Fruit fly (Drosophila melanogaster) whole organism, embryonic: ENCODE results near the gene CG34300.

Experiments
- Adf1 ChIP-seq: fragments of 200-800 bp; sonication (Bioruptor generic); IDR thresholded peaks from 2 replicates; pipeline ENCODE4 v1.3.6; 2022; ENCODE audit warnings: missing biosample characterization, missing genetic modification characterization
- Antp ChIP-seq: fragments of 200-800 bp; sonication (Bioruptor generic); optimal IDR thresholded peaks from 3 replicates; lab custom pipeline; 2016; ENCODE audit warnings: missing biosample characterization, missing genetic modification characterization
- CG10209 ChIP-seq: fragments of 200-800 bp; sonication (Bioruptor generic); optimal IDR thresholded peaks from 3 replicates; lab custom pipeline; 2017; ENCODE audit warnings: missing biosample characterization, mild to moderate bottlenecking, missing genetic modification characterization, missing genetic modification reagents
- CG10979 ChIP-seq: fragments of 200-800 bp; sonication (Bioruptor generic); optimal IDR thresholded peaks from 2 replicates; lab custom pipeline; 2018; ENCODE audit warnings: missing biosample characterization, mild to moderate bottlenecking, missing genetic modification characterization, moderate library complexity
- CG11456 ChIP-seq: fragments of 200-800 bp; sonication (Bioruptor generic); IDR thresholded peaks from 3 replicates; pipeline ENCODE4 v1.3.6; 2022; ENCODE audit warnings: missing biosample characterization, missing genetic modification characterization
- CG14860 ChIP-seq: fragments of 200-800 bp; sonication (Bioruptor generic); IDR thresholded peaks from 3 replicates; pipeline ENCODE4 v1.3.6; 2022; ENCODE audit warnings: missing biosample characterization, missing genetic modification characterization; ENCODE audit not compliant: partially characterized antibody
- CG14965 ChIP-seq: fragments of 200-800 bp; sonication (Bioruptor generic); optimal IDR thresholded peaks from 2 replicates; lab custom pipeline; 2016; ENCODE audit warnings: missing biosample characterization, missing genetic modification characterization, borderline replicate concordance
- CG15601 ChIP-seq: fragments of 200-800 bp; sonication (Bioruptor generic); optimal IDR thresholded peaks from 3 replicates; lab custom pipeline; 2019; ENCODE audit warnings: missing biosample characterization, mild to moderate bottlenecking, missing genetic modification characterization, moderate library complexity
- CG1603 ChIP-seq: fragments of 200-800 bp; sonication (Bioruptor generic); optimal IDR thresholded peaks from 2 replicates; lab custom pipeline; 2019; ENCODE audit warnings: missing biosample characterization, mild to moderate bottlenecking, missing genetic modification characterization, moderate library complexity
- CG16813 ChIP-seq: fragments of 200-800 bp; sonication (Bioruptor generic); IDR thresholded peaks from 3 replicates; pipeline ENCODE4 v1.3.6; 2022; ENCODE audit warnings: missing biosample characterization, missing genetic modification characterization; ENCODE audit not compliant: partially characterized antibody
- CG16815 ChIP-seq: fragments of 200-800 bp; sonication (Bioruptor generic); optimal IDR thresholded peaks from 3 replicates; lab custom pipeline; 2017; ENCODE audit warnings: missing biosample characterization, mild to moderate bottlenecking, missing genetic modification characterization
- CG17912 ChIP-seq: fragments of 200-800 bp; sonication (Bioruptor generic); optimal IDR thresholded peaks from 2 replicates; lab custom pipeline; 2018; ENCODE audit warnings: missing biosample characterization, mild to moderate bottlenecking, missing genetic modification characterization
- CG32532 ChIP-seq: fragments of 200-800 bp; sonication (Bioruptor generic); IDR thresholded peaks from 2 replicates; pipeline ENCODE4 v1.3.6; 2022; ENCODE audit warnings: missing biosample characterization, missing genetic modification characterization
- CG32772 ChIP-seq: fragments of 200-800 bp; sonication (Bioruptor generic); IDR thresholded peaks from 2 replicates; pipeline ENCODE4 v1.3.6; 2022; ENCODE audit warnings: missing biosample characterization, missing genetic modification characterization
- CG33213 ChIP-seq: fragments of 200-800 bp; sonication (Bioruptor generic); optimal IDR thresholded peaks from 3 replicates; lab custom pipeline; 2016; ENCODE audit warnings: missing biosample characterization, missing genetic modification characterization
- CG4328 ChIP-seq: fragments of 200-800 bp; sonication (Bioruptor generic); optimal IDR thresholded peaks from 3 replicates; lab custom pipeline; 2017; ENCODE audit warnings: missing biosample characterization, missing genetic modification reagents, missing genetic modification characterization
- CG5180 ChIP-seq: fragments of 200-800 bp; sonication (Bioruptor generic); optimal IDR thresholded peaks from 3 replicates; lab custom pipeline; 2017; ENCODE audit warnings: missing biosample characterization, missing genetic modification characterization, mild to moderate bottlenecking, moderate library complexity, missing genetic modification reagents
- CG5953 ChIP-seq: fragments of 200-800 bp; sonication (Bioruptor generic); IDR thresholded peaks from 2 replicates; pipeline ENCODE4 v1.3.6; 2022; ENCODE audit warnings: missing biosample characterization, missing genetic modification characterization
- CG8359 ChIP-seq: fragments of 200-800 bp; sonication (Bioruptor generic); optimal IDR thresholded peaks from 2 replicates; lab custom pipeline; 2017; ENCODE audit warnings: missing biosample characterization, mild to moderate bottlenecking, missing genetic modification characterization, borderline replicate concordance
- CG8388 ChIP-seq: fragments of 200-800 bp; sonication (Bioruptor generic); optimal IDR thresholded peaks from 2 replicates; lab custom pipeline; 2019; ENCODE audit warnings: missing biosample characterization, mild to moderate bottlenecking, missing genetic modification characterization, moderate library complexity
- CG8478 ChIP-seq: fragments of >200 bp; optimal IDR thresholded peaks from 2 replicates; lab custom pipeline; 2018
- CG9727 ChIP-seq: fragments of 200-800 bp; sonication (Bioruptor generic); optimal IDR thresholded peaks from 3 replicates; lab custom pipeline; 2017; ENCODE audit warnings: missing biosample characterization, mild to moderate bottlenecking, missing genetic modification characterization
- Chrac-16 ChIP-seq: fragments of 200-800 bp; sonication (Bioruptor generic); optimal IDR thresholded peaks from 3 replicates; lab custom pipeline; 2016; ENCODE audit warnings: missing biosample characterization, missing genetic modification characterization
- HLH4C ChIP-seq: fragments of 200-800 bp; sonication (Bioruptor generic); IDR thresholded peaks from 3 replicates; pipeline ENCODE4 v1.3.6; 2022; ENCODE audit warnings: missing biosample characterization, missing genetic modification characterization; ENCODE audit not compliant: partially characterized antibody
- HmgZ ChIP-seq: fragments of 200-800 bp; sonication (Bioruptor generic); optimal IDR thresholded peaks from 2 replicates; lab custom pipeline; 2018; ENCODE audit warnings: missing biosample characterization, mild to moderate bottlenecking, missing genetic modification characterization
- Hr51 ChIP-seq, 2 experiments: fragments of 200-800 bp; sonication (Bioruptor generic); optimal IDR thresholded peaks; 2 replicates in 1 of 2; 3 replicates in 1 of 2; lab custom pipeline; 2016 to 2018; ENCODE audit warnings: missing biosample characterization in 2 of 2, missing genetic modification characterization in 2 of 2, mild to moderate bottlenecking in 1 of 2, moderate library complexity in 1 of 2
- Hr78 ChIP-seq, 2 experiments: fragments of 200-800 bp in 1 of 2; fragments of >200 bp in 1 of 2; sonication (Bioruptor generic) in 1 of 2; optimal IDR thresholded peaks; 2 replicates each; lab custom pipeline; 2017 to 2019; ENCODE audit warnings: missing biosample characterization in 2 of 2, missing genetic modification characterization in 2 of 2, mild to moderate bottlenecking in 1 of 2, moderate library complexity in 1 of 2
- MESR4 ChIP-seq: fragments of 200-800 bp; sonication (Bioruptor generic); optimal IDR thresholded peaks from 2 replicates; lab custom pipeline; 2018; ENCODE audit warnings: missing biosample characterization, mild to moderate bottlenecking, missing genetic modification characterization, moderate library complexity
- Nf-YC ChIP-seq: fragments of 200-800 bp; optimal IDR thresholded peaks from 3 replicates; lab custom pipeline; 2019; ENCODE audit warnings: missing biosample characterization, mild to moderate bottlenecking, missing genetic modification characterization, moderate library complexity
- Sry-δ ChIP-seq: fragments of 200-800 bp; sonication (Bioruptor generic); optimal IDR thresholded peaks from 2 replicates; lab custom pipeline; 2016; ENCODE audit warnings: missing biosample characterization, missing genetic modification characterization
- Trl ChIP-seq, 3 experiments: fragments of >200 bp in 2 of 3; fragments of 200-800 bp in 1 of 3; sonication (Bioruptor generic) in 1 of 3; optimal IDR thresholded peaks; 2 replicates in 1 of 3; 3 replicates in 2 of 3; lab custom pipeline; 2016 to 2017; ENCODE audit warnings: missing biosample characterization in 1 of 3, missing genetic modification characterization in 1 of 3
- Usf ChIP-seq: fragments of 200-800 bp; sonication (Bioruptor generic); optimal IDR thresholded peaks from 2 replicates; lab custom pipeline; 2017; ENCODE audit warnings: missing genotype, missing biosample characterization, missing genetic modification characterization
- Vsx1 ChIP-seq: fragments of 200-800 bp; sonication (Bioruptor generic); optimal IDR thresholded peaks from 2 replicates; lab custom pipeline; 2017; ENCODE audit warnings: missing biosample characterization, mild to moderate bottlenecking, missing genetic modification characterization, missing genetic modification reagents
- crol ChIP-seq: fragments of 200-800 bp; sonication (Bioruptor generic); IDR thresholded peaks from 2 replicates; pipeline ENCODE4 v1.3.6; 2022; ENCODE audit warnings: missing biosample characterization, missing genetic modification characterization
- dan ChIP-seq: fragments of 200-800 bp; sonication (Bioruptor generic); IDR thresholded peaks from 2 replicates; pipeline ENCODE4 v1.3.6; 2022; ENCODE audit warnings: missing biosample characterization, missing genetic modification characterization
- eve ChIP-seq, 2 experiments: fragments of >200 bp; optimal IDR thresholded peaks; 2 replicates each; lab custom pipeline; 2017; ENCODE audit warnings: missing biosample characterization in 2 of 2, missing genetic modification characterization in 2 of 2
- fd102C ChIP-seq: fragments of 200-800 bp; sonication (Bioruptor generic); optimal IDR thresholded peaks from 2 replicates; lab custom pipeline; 2018; ENCODE audit warnings: missing biosample characterization, mild to moderate bottlenecking, missing genetic modification characterization, moderate library complexity
- gem ChIP-seq: fragments of 200-800 bp; sonication (Bioruptor generic); optimal IDR thresholded peaks from 2 replicates; lab custom pipeline; 2019; ENCODE audit warnings: missing biosample characterization, mild to moderate bottlenecking, missing genetic modification characterization, moderate library complexity
- gro ChIP-seq: fragments of 200-800 bp; sonication (Bioruptor generic); optimal IDR thresholded peaks from 2 replicates; lab custom pipeline; 2016; ENCODE audit warnings: missing biosample characterization, missing genetic modification characterization
- hb ChIP-seq: fragments of 200-800 bp; sonication (Bioruptor generic); IDR thresholded peaks from 3 replicates; pipeline ENCODE4 v1.3.6; 2022; ENCODE audit warnings: missing biosample characterization, missing genetic modification characterization; ENCODE audit not compliant: partially characterized antibody
- hkb ChIP-seq, 2 experiments: fragments of 200-800 bp in 1 of 2; fragments of >200 bp in 1 of 2; sonication (Bioruptor generic) in 1 of 2; IDR thresholded peaks in 1 of 2; optimal IDR thresholded peaks in 1 of 2; 2 replicates each; pipeline versions ENCODE4 v1.3.6 to Lab custom; 2017 to 2022; ENCODE audit warnings: missing biosample characterization in 1 of 2, missing genetic modification characterization in 1 of 2
- lbe ChIP-seq: fragments of 200-800 bp; sonication (Bioruptor generic); optimal IDR thresholded peaks from 2 replicates; lab custom pipeline; 2016; ENCODE audit warnings: missing biosample characterization, mild to moderate bottlenecking, missing genetic modification characterization
- lola ChIP-seq, 3 experiments: fragments of >200 bp in 2 of 3; fragments of 200-800 bp in 1 of 3; sonication (Bioruptor generic) in 1 of 3; optimal IDR thresholded peaks; 2 replicates each; lab custom pipeline; 2017 to 2019; ENCODE audit warnings: missing biosample characterization in 3 of 3, missing genetic modification characterization in 3 of 3, mild to moderate bottlenecking in 1 of 3, moderate library complexity in 1 of 3
- nom ChIP-seq: fragments of 200-800 bp; sonication (Bioruptor generic); optimal IDR thresholded peaks from 2 replicates; lab custom pipeline; 2017; ENCODE audit warnings: missing biosample characterization, missing genetic modification characterization, mild to moderate bottlenecking, moderate library complexity, missing genetic modification reagents
- sisA ChIP-seq: fragments of 200-800 bp; sonication (Bioruptor generic); IDR thresholded peaks from 2 replicates; pipeline ENCODE4 v1.3.6; 2022; ENCODE audit warnings: missing biosample characterization, missing genetic modification characterization
- unc-4 ChIP-seq: fragments of 200-800 bp; sonication (Bioruptor generic); IDR thresholded peaks from 2 replicates; pipeline ENCODE4 v1.3.6; 2022; ENCODE audit warnings: missing biosample characterization, missing genetic modification characterization; ENCODE audit not compliant: partially characterized antibody

CG34300 gene

DNA sequence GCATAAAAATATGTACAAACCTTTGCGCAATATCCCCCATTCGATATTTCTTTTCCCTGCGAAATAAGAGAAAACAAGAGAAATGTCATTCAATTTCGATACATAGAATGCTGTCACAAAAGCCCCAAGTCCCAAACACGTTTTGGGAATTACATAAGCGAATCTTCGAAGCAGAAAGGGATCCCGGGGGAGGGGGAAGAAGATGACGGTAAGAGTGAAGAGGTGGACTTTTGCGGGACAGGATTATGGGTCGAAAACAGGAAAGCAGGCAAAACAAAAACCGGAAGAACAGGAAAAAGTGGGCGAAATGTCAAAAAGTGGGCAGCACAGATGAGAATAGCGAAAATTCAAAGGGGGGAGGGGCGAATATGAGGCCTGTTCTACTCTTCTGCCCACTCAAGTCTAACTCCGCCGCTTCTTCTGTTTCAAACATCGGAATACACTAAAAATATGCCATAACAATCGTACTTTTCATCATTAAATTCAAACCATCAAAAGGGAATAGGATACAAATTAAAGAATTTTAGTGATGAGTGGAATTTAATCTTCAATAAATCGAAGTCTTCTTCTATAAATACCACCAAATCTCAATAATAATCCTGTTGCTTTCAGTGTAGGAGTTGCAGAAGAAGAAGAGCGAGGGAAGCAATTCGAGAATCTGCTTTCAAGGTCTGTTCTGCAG lies 34.1 kb downstream of the CG34300 start (continued):
- peak; percentile 90 for TF ChIP-seq lbe
- TF ChIP-seq CG1603 (tag; lab: Kevin White, UChicago) = peak; percentile 33
- TF ChIP-seq Chrac-16 (GFP tag; lab: Kevin White, UChicago) = no peak
- TF ChIP-seq lola (GFP tag; optimal IDR thresholded peaks at IDR 0.05; lab: Kevin White, UChicago) = peak in 1 of 3 experiments; percentile 5
- TF ChIP-seq nom (GFP tag; lab: Kevin White, UChicago) = peak; percentile 89
- peak; percentile 2 for TF ChIP-seq CG16815 (GFP tag; lab: Kevin White, UChicago)
- no peak for TF ChIP-seq MESR4 (GFP tag; lab: Kevin White, UChicago)
- TF ChIP-seq CG16813 = no peak
- peak; percentile 28 for TF ChIP-seq CG10979 (tag; lab: Kevin White, UChicago)
- TF ChIP-seq gem (tag; lab: Kevin White, UChicago) = peak; percentile 35
- TF ChIP-seq Vsx1 (GFP tag; lab: Kevin White, UChicago) = no peak
- no peak for TF ChIP-seq CG10209 (GFP tag; lab: Kevin White, UChicago)

DNA sequence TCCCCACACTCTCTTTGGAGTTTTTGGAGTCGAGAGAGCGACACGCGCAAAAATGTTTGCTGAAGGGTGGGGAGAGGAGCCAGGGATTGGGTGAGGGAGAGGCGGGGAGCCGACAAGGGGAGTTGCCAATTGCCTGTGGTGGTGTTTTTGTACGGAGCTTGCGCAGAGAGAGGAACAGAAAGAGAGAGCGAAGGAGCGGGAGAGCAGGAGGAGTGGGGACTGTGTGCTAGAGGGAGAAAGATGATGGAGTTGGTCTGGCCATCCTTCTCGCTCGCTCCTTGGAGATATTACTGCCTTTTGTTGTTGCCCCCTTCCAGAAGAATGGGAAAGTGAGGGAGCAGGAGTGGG lies 35.3 kb downstream of the CG34300 start:
- TF ChIP-seq sisA (GFP tag; lab: Robert Waterston, UW) (no peak), hkb (optimal IDR thresholded peaks at IDR 0.05; lab: Kevin White, UChicago) (no peak), hkb (GFP tag; IDR thresholded peaks at IDR 0.05; lab: Robert Waterston, UW) (no peak), CG32532 (0 out of 2 replicates have a peak, but pooled peaks have one; percentile 16), CG5180 (GFP tag; lab: Kevin White, UChicago) (peak; percentile 68), CG4328 (GFP tag; lab: Kevin White, UChicago) (no peak), Nf-YC (tag; lab: Kevin White, UChicago) (peak; percentile 96), Antp (GFP tag; lab: Kevin White, UChicago) (no peak), CG15601 (tag; lab: Kevin White, UChicago) (no peak), CG32772 (GFP tag; lab: Robert Waterston, UW) (no peak), CG8388 (no peak), HLH4C (GFP tag; lab: Robert Waterston, UW) (no peak), CG33213 (GFP tag; lab: Kevin White, UChicago) (no peak), CG14965 (no peak), fd102C (GFP tag; lab: Kevin White, UChicago) (no peak), hb (0 out of 3 replicates have a peak, but pooled peaks have one; percentile 10), CG14860 (GFP tag; lab: Robert Waterston, UW) (0 out of 3 replicates have a peak, but pooled peaks have one; percentile 28), CG5953 (GFP tag; lab: Robert Waterston, UW) (no peak), CG17912 (GFP tag; lab: Kevin White, UChicago) (no peak), Hr78 (GFP tag; optimal IDR thresholded peaks at IDR 0.05; lab: Kevin White, UChicago) (no peak), dan (no peak), Adf1 (GFP tag; lab: Robert Waterston, UW) (peak; percentile 47; the same call in 1 of the 2 replicates), Sry-δ (GFP tag; lab: Kevin White, UChicago) (no peak), Trl (optimal IDR thresholded peaks at IDR 0.05; lab: Kevin White, UChicago) (peak; percentile 79 to 84), Trl (GFP tag; optimal IDR thresholded peaks at IDR 0.05; lab: Kevin White, UChicago) (no peak), Usf (GFP tag; lab: Kevin White, UChicago) (no peak), CG8478 (peak; percentile 62), CG9727 (GFP tag; lab: Kevin White, UChicago) (no peak), eve (GFP tag; optimal IDR thresholded peaks at IDR 0.05; lab: Kevin White, UChicago) (no peak), unc-4 (GFP tag; lab: Robert Waterston, UW) (0 out of 2 replicates have a peak, but pooled peaks have one; percentile 23), CG11456 (GFP tag; lab: Robert Waterston, UW) (no peak), crol (GFP tag; lab: Robert Waterston, UW) (peak; percentile 96), HmgZ (tag; lab: Kevin White, UChicago) (no peak), CG8359 (GFP tag; lab: Kevin White, UChicago) (no peak), Hr51 (GFP tag; optimal IDR thresholded peaks at IDR 0.05; lab: Kevin White, UChicago) (no peak), gro (no peak)
